Fruit fly (Drosophila melanogaster): ENCODE measurements around the gene Mst84B.

Gene Mst84B

dm6 chr3R:7089522-7090336 is 27.8 kb downstream of the Mst84B start (continued):
- TF ChIP-seq sim (GFP tag; IDR thresholded peaks at IDR 0.05) (no peak), CG4820 (GFP tag; optimal IDR thresholded peaks at IDR 0.05) (no peak), Poxn (GFP tag; IDR thresholded peaks at IDR 0.05) (no peak), chn (GFP tag; optimal IDR thresholded peaks at IDR 0.05) (no peak), CG14014 (GFP tag; IDR thresholded peaks at IDR 0.05) (0 out of 2 replicates have a peak, but pooled peaks have one; percentile 11), sna (GFP tag; IDR thresholded peaks at IDR 0.05; ENCODE audit: partially characterized antibody) (no peak), vnd (GFP tag; IDR thresholded peaks at IDR 0.05; ENCODE audit: partially characterized antibody) (no peak), CG3163 (GFP tag; optimal IDR thresholded peaks at IDR 0.05) (no peak), CG10654 (GFP tag; optimal IDR thresholded peaks at IDR 0.05) (no peak), CG9797 (GFP tag; optimal IDR thresholded peaks at IDR 0.05) (no peak), CG6683 (GFP tag; optimal IDR thresholded peaks at IDR 0.05) (no peak), p53 (GFP tag; optimal IDR thresholded peaks at IDR 0.05) (no peak), CG12769 (tag; optimal IDR thresholded peaks at IDR 0.05) (peak; percentile 23), CG6175 (GFP tag; IDR thresholded peaks at IDR 0.05) (no peak), CG5953 (GFP tag; IDR thresholded peaks at IDR 0.05) (no peak), CHES-1-like (GFP tag; optimal IDR thresholded peaks at IDR 0.05) (no peak), CG15479 (GFP tag; optimal IDR thresholded peaks at IDR 0.05) (peak; percentile 70), CG34224 (GFP tag; IDR thresholded peaks at IDR 0.05; ENCODE audit: partially characterized antibody) (peak; percentile 40; the same call in 1 of the 3 replicates), CG6254 (GFP tag; optimal IDR thresholded peaks at IDR 0.05) (no peak), CG13775 (GFP tag; optimal IDR thresholded peaks at IDR 0.05) (no peak), CG16863 (GFP tag; optimal IDR thresholded peaks at IDR 0.05) (no peak), Nf-YB (GFP tag; optimal IDR thresholded peaks at IDR 0.05) (no peak), sug (tag; optimal IDR thresholded peaks at IDR 0.05) (no peak), mirr (GFP tag; optimal IDR thresholded peaks at IDR 0.05) (no peak), bbx (GFP tag; IDR thresholded peaks at IDR 0.05; ENCODE audit: partially characterized antibody) (peak; percentile 36; the same call in 1 of the 2 replicates), CG11085 (GFP tag; IDR thresholded peaks at IDR 0.05) (no peak), Meics (GFP tag; optimal IDR thresholded peaks at IDR 0.05) (no peak), Hey (tag; optimal IDR thresholded peaks at IDR 0.05) (no peak), Med (GFP tag) (peak; percentile 41), Six4 (GFP tag; optimal IDR thresholded peaks at IDR 0.05) (no peak), CG14860 (GFP tag; IDR thresholded peaks at IDR 0.05; ENCODE audit: partially characterized antibody) (no peak), BtbVII (GFP tag; optimal IDR thresholded peaks at IDR 0.05) (peak; percentile 17), CG8290 (GFP tag; optimal IDR thresholded peaks at IDR 0.05) (no peak), CG8290 (tag; optimal IDR thresholded peaks at IDR 0.05) (no peak), Sry-β (GFP tag; optimal IDR thresholded peaks at IDR 0.05) (no peak), CG4617 (GFP tag; optimal IDR thresholded peaks at IDR 0.05; ENCODE audit: borderline replicate concordance) (no peak), crol (GFP tag; IDR thresholded peaks at IDR 0.05) (no peak), CG13287 (GFP tag; IDR thresholded peaks at IDR 0.05; ENCODE audit: partially characterized antibody) (no peak), da (GFP tag; optimal IDR thresholded peaks at IDR 0.05) (peak; percentile 53), CG6689 (GFP tag; IDR thresholded peaks at IDR 0.05) (no peak), zen2 (GFP tag; IDR thresholded peaks at IDR 0.05; ENCODE audit: partially characterized antibody) (no peak), cg (GFP tag; optimal IDR thresholded peaks at IDR 0.05) (peak; percentile 75), CG13894 (tag; optimal IDR thresholded peaks at IDR 0.05) (peak; percentile 74), GATAe (GFP tag; conservative IDR thresholded peaks at IDR 0.05) (no peak), luna (GFP tag; optimal IDR thresholded peaks at IDR 0.05) (no peak), ac (GFP tag; optimal IDR thresholded peaks at IDR 0.05) (peak; percentile 79), Doc3 (GFP tag; IDR thresholded peaks at IDR 0.05; ENCODE audit: partially characterized antibody) (no peak), disco-r (GFP tag; optimal IDR thresholded peaks at IDR 0.05) (no peak), schlank (tag; optimal IDR thresholded peaks at IDR 0.05) (no peak)

Measured in whole organism, embryonic.